Fruit fly (Drosophila melanogaster): ENCODE results near the gene CG6040.
A peak's percentile ranks its signal among the peaks of the same experiment; 100 is the strongest.

DNA sequence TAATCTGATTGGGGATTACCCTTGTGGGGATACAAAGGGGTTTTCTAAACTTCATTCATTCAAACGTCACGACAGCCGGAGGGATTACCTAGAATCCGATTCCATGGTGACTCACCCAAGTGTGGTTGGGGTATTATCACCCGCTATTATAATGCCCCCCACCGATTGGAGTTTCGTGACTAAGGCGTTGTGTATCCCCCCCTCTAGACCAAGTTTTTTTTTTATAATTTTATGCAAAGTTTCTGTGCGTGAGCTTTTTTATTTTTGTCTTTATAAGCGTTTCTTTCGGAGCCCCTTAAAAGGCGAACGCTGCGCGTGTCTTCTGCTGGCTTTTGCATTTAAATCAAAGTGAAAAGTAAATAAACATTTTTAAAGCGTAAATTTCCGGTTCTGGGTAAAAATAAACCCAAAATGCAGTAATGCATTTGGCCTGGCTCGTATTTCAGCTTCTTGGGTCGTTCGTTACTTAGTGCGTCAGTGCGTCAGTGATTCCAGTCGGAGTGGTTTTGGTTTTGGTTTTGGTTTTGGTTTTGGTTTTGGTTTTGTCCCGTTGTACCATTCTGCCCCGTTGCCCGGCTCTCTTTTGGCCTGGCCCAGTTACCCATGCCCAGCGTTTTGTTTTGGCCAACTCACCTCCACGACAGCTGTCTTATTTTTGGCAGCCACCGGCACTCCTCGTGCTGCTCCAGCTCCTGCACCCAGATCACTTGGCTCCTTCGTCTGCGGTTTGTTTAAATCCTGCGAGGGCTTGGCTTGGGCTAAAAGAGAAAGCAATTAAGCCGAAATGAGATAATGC is 54.3 kb downstream of the CG6040 start:
- TF ChIP-seq Clk (GFP tag; optimal IDR thresholded peaks at IDR 0.05) (no peak), CG7101 (tag; optimal IDR thresholded peaks at IDR 0.05) (no peak), pad (GFP tag; optimal IDR thresholded peaks at IDR 0.05) (no peak), toe (GFP tag; optimal IDR thresholded peaks at IDR 0.05) (no peak), Crg-1 (GFP tag; optimal IDR thresholded peaks at IDR 0.05) (no peak), CG12768 (GFP tag; optimal IDR thresholded peaks at IDR 0.05) (no peak), CG11617 (GFP tag; optimal IDR thresholded peaks at IDR 0.05) (no peak), CG1620 (GFP tag; optimal IDR thresholded peaks at IDR 0.05) (no peak), cic (GFP tag; optimal IDR thresholded peaks at IDR 0.05) (no peak), ovo (GFP tag; optimal IDR thresholded peaks at IDR 0.05) (no peak), bab1 (GFP tag; optimal IDR thresholded peaks at IDR 0.05) (no peak), kay (GFP tag; ENCODE audit: borderline replicate concordance) (peak; percentile 39), CG14711 (tag; optimal IDR thresholded peaks at IDR 0.05) (no peak), CG7045 (GFP tag; optimal IDR thresholded peaks at IDR 0.05) (no peak)

Measured in whole organism, adult.